Worm (Caenorhabditis elegans): ENCODE measurements around the gene ant-1.1.

ce11 chrIII:13434404-13434803 lies 28.6 kb upstream of the ant-1.1 start, which contains the start of gene F45G2.7:
- TF ChIP-seq ceh-30 (tag; optimal IDR thresholded peaks at IDR 0.05): no peak
- no peak for TF ChIP-seq nfya-1 (tag; optimal IDR thresholded peaks at IDR 0.05)
- TF ChIP-seq fax-1 (tag; optimal IDR thresholded peaks at IDR 0.05): no peak
- no peak for TF ChIP-seq ets-4 (tag; optimal IDR thresholded peaks at IDR 0.05)
- TF ChIP-seq pros-1 (tag; optimal IDR thresholded peaks at IDR 0.05): no peak
- TF ChIP-seq sox-4 (tag; optimal IDR thresholded peaks at IDR 0.05): no peak
- TF ChIP-seq eyg-1 (tag; optimal IDR thresholded peaks at IDR 0.05): no peak
- TF ChIP-seq unc-42 (tag; optimal IDR thresholded peaks at IDR 0.05): no peak
- no peak for TF ChIP-seq sdc-2 (tag; optimal IDR thresholded peaks at IDR 0.05)
